Fruit fly (Drosophila melanogaster): ENCODE data around the gene Ndc80.

DNA sequence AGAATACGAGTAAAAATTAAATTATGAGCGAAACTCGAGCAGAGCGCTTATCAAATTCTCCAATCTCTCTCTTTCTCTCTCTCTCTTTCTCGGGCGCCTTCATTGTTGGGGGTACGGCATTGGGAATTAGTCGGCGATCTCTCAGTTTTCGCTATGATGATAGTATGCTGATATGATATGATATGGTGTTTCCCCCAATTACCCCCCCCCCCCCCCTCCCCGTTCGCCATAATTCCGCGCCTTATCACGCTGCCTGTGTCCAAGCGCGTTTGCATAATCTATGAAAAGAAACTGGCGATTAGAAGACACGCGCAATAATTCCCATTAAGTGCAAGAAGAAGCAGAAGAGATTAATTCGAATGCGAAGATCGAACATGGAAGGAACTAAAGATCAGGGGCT, 24.9 kb upstream of the Ndc80 start:
- TF ChIP-seq CG7045 (GFP tag; optimal IDR thresholded peaks at IDR 0.05) (no peak), CG7101 (tag; optimal IDR thresholded peaks at IDR 0.05) (no peak), CG14711 (tag; optimal IDR thresholded peaks at IDR 0.05) (no peak), Crg-1 (GFP tag; optimal IDR thresholded peaks at IDR 0.05) (no peak), Mnt (GFP tag; optimal IDR thresholded peaks at IDR 0.05) (no peak), toe (GFP tag; optimal IDR thresholded peaks at IDR 0.05) (no peak), Hr96 (GFP tag; optimal IDR thresholded peaks at IDR 0.05) (no peak)
